Fruit fly (Drosophila melanogaster): ENCODE results near the gene CG15059.

The CG15059 gene

DNA sequence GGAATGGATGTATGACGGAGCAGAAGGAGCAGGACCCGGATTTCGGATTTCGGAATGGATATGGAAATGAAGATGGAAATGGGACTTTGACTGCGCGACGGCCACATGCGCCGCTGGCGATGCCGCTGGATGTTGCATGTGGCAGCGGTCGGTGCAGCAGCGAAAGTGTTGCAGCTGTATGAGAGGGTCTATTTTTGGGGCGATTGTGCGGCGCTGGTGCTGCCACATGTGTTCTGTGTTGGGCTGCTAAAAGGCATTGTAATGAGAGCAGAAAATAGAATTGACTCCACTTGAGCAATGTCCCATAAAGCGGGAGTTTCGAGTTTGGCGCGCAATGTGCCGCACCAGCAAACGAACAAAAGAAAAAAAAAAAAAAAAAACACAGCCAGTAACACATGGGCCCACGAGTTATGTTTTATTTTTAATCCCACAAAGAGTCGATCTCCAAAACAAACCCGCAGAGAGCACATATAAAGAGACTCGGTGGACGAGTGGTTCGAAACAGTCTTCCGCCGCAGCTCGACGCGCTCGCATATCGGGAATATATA is 50.3 kb downstream of the CG15059 start, which contains the start of gene Him:
Him (plus strand) TSS at position 498 of the 548 bp plus-strand sequence.
- TF ChIP-seq trem (tag; optimal IDR thresholded peaks at IDR 0.05) (no peak), CG32772 (GFP tag; IDR thresholded peaks at IDR 0.05) (peak; percentile 43; the same call in 1 of the 2 replicates), z (GFP tag; IDR thresholded peaks at IDR 0.05) (0 out of 3 replicates have a peak, but pooled peaks have one; percentile 43), twi (tag; optimal IDR thresholded peaks at IDR 0.05) (peak; percentile 98), CG2199 (GFP tag; IDR thresholded peaks at IDR 0.05) (peak; percentile 87; the same call in 2 of the 3 replicates)

Measured in whole organism, embryonic.